Worm (Caenorhabditis elegans): ENCODE data around the gene EEED8.14.
A peak's percentile ranks its signal among the peaks of the same experiment; 100 is the strongest.

EEED8.14 gene

DNA sequence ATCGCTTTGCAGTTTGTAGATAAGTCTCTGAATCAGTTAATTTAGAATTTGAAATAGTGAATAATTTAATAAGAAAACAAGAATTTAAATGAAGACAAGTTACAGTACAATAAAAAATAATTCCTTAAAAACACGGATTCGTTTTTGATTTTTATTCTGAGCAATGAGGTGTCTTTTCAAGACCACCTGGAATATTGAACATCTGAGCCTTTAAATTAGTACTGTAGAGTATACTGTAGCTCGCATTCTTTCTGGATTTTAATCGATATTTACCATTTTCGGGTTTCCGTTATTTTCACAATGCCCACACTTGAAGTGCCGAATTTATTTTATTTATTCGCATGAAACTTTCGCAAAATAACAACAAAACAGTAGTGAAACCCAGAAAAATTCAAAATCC is 10.0 kb upstream of the EEED8.14 start, which contains the start of gene F07F6.7:
Gene F07F6.7 (minus strand): TSS at position 27 of the 400 bp plus-strand sequence.
- no peak for TF ChIP-seq tbx-8 (GFP tag; optimal IDR thresholded peaks at IDR 0.05)
- TF ChIP-seq lsy-2 (tag; optimal IDR thresholded peaks at IDR 0.05), result no peak
- TF ChIP-seq sptf-1 (tag; optimal IDR thresholded peaks at IDR 0.05), result no peak
- no peak for TF ChIP-seq blmp-1 (tag; optimal IDR thresholded peaks at IDR 0.05)
- no peak for TF ChIP-seq ceh-39 (tag; optimal IDR thresholded peaks at IDR 0.05)
- TF ChIP-seq lin-32 (GFP tag; optimal IDR thresholded peaks at IDR 0.05), result no peak
- no peak for TF ChIP-seq ces-1 (GFP tag; optimal IDR thresholded peaks at IDR 0.05)
- no peak for TF ChIP-seq unc-62 (GFP tag; optimal IDR thresholded peaks at IDR 0.05)
- TF ChIP-seq mls-2 (tag; optimal IDR thresholded peaks at IDR 0.05), result no peak
- no peak for TF ChIP-seq ztf-11 (tag; optimal IDR thresholded peaks at IDR 0.05)
- TF ChIP-seq nhr-12 (tag; optimal IDR thresholded peaks at IDR 0.05), result no peak
- TF ChIP-seq nhr-76 (tag; optimal IDR thresholded peaks at IDR 0.05), result no peak
- no peak for TF ChIP-seq hlh-1 (tag; optimal IDR thresholded peaks at IDR 0.05)
- no peak for TF ChIP-seq M03D4.4 (tag; optimal IDR thresholded peaks at IDR 0.05)
- no peak for TF ChIP-seq cnd-1 (tag; optimal IDR thresholded peaks at IDR 0.05)
- no peak for TF ChIP-seq nhr-237 (tag; optimal IDR thresholded peaks at IDR 0.05)
- no peak for TF ChIP-seq elt-3 (tag; optimal IDR thresholded peaks at IDR 0.05)
- no peak for TF ChIP-seq elt-1 (tag; optimal IDR thresholded peaks at IDR 0.05; ENCODE audit: borderline replicate concordance, insufficient read depth)
- no peak for TF ChIP-seq bed-3 (GFP tag; optimal IDR thresholded peaks at IDR 0.05)
- no peak for TF ChIP-seq pha-4 (tag; optimal IDR thresholded peaks at IDR 0.05)

- TF ChIP-seq lsy-2 (tag; optimal IDR thresholded peaks at IDR 0.05) (peak; percentile 79), pha-4 (tag; optimal IDR thresholded peaks at IDR 0.05) (no peak)
These were observed 7.2 kb upstream of the EEED8.14 start, which contains the start of gene tofu-6 for ce11 chrII:5420947-5421614. Gene tofu-6, plus strand, starts transcription at chrII:5421248.

DNA sequence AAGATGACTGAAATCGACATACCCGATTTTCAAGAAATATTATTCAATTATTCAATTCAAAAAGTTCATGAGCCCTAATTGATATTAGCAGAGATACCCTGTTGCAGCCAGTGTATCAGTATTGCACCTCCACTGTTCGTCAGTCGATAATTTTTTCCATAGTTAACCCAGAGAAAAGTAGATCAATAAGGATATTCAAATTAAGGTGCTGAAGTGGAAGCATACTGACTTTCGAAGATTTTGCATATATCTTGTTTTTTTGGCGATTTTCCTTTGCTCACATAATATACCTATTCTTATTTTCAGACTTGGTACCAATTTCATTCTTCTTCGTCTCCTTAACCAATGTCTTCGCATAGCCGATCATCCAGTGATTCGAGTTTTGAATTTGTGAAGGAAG is 5.1 kb upstream of the EEED8.14 start, which contains the start of gene EEED8.15:
Gene EEED8.15 (plus strand): TSS at position 301 of the 400 bp plus-strand sequence.
- TF ChIP-seq unc-120 (tag; optimal IDR thresholded peaks at IDR 0.05; ENCODE audit: poor library complexity, severe bottlenecking), result no peak
- TF ChIP-seq mls-2 (tag; optimal IDR thresholded peaks at IDR 0.05), result no peak
- no peak for TF ChIP-seq hlh-1 (tag; optimal IDR thresholded peaks at IDR 0.05)

- no peak for TF ChIP-seq sem-2 (GFP tag; optimal IDR thresholded peaks at IDR 0.05)
- no peak for TF ChIP-seq snpc-4 (tag; optimal IDR thresholded peaks at IDR 0.05)
- peak; percentile 84 for TF ChIP-seq cnd-1 (tag; optimal IDR thresholded peaks at IDR 0.05)
- TF ChIP-seq ztf-11 (tag; optimal IDR thresholded peaks at IDR 0.05), result peak; percentile 13
- TF ChIP-seq unc-120 (tag; optimal IDR thresholded peaks at IDR 0.05; ENCODE audit: poor library complexity, severe bottlenecking), result peak; percentile 14
- TF ChIP-seq ces-1 (GFP tag; optimal IDR thresholded peaks at IDR 0.05), result peak; percentile 89
- peak; percentile 75 for TF ChIP-seq hlh-1 (tag; optimal IDR thresholded peaks at IDR 0.05)
- peak; percentile 59 for TF ChIP-seq ceh-43 (GFP tag; optimal IDR thresholded peaks at IDR 0.05)
- peak; percentile 18 for TF ChIP-seq ceh-39 (tag; optimal IDR thresholded peaks at IDR 0.05)
- TF ChIP-seq lin-32 (GFP tag; optimal IDR thresholded peaks at IDR 0.05), result peak; percentile 67
- TF ChIP-seq lin-13 (tag; optimal IDR thresholded peaks at IDR 0.05), result peak; percentile 25
- peak; percentile 52 for TF ChIP-seq mls-2 (tag; optimal IDR thresholded peaks at IDR 0.05)
- no peak for TF ChIP-seq lsy-2 (tag; optimal IDR thresholded peaks at IDR 0.05)
These were observed 4.5 kb upstream of the EEED8.14 start for ce11 chrII:5418317-5418716.

DNA sequence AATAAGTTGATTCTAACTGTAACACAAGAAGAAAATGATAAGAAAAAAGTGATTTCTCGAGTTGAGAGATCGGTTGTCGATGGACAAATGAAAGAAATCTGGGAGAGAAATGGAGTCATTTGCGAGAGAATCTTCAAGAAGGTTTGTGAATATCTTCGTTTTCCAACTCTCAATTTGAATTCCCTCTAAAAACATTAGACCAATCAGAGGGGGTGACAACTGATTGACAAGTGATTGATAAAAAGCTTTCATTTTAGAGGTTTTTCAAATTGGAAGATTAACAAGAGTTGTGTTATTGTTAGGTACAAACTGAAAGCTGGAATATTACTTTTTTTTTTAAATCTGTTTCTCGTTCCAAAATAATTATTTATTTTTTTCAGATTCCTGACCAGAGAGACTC is 4.1 kb upstream of the EEED8.14 start:
- TF ChIP-seq nhr-12 (tag; optimal IDR thresholded peaks at IDR 0.05), result no peak
- peak; percentile 94 for TF ChIP-seq unc-62 (GFP tag; optimal IDR thresholded peaks at IDR 0.05)

ce11 chrII:5416204-5416764 is 2.4 kb upstream of the EEED8.14 start, which contains the start of gene EEED8.2:
Gene EEED8.2, plus strand, starts transcription at chrII:5416714.
- no peak for TF ChIP-seq zip-8 (tag; optimal IDR thresholded peaks at IDR 0.05)
- peak; percentile 14 for TF ChIP-seq nhr-2 (tag; optimal IDR thresholded peaks at IDR 0.05)
- TF ChIP-seq elt-1 (tag; optimal IDR thresholded peaks at IDR 0.05; ENCODE audit: borderline replicate concordance, insufficient read depth), result no peak
- TF ChIP-seq pha-4 (tag; optimal IDR thresholded peaks at IDR 0.05), result peak; percentile 18
- TF ChIP-seq mab-5 (tag; optimal IDR thresholded peaks at IDR 0.05), result peak; percentile 64
- TF ChIP-seq unc-62 (GFP tag; optimal IDR thresholded peaks at IDR 0.05), result peak; percentile 92

All from whole organism, mixed stage, embryonic.